Worm (Caenorhabditis elegans): Measurements from ENCODE around the gene W02F12.8.

DNA sequence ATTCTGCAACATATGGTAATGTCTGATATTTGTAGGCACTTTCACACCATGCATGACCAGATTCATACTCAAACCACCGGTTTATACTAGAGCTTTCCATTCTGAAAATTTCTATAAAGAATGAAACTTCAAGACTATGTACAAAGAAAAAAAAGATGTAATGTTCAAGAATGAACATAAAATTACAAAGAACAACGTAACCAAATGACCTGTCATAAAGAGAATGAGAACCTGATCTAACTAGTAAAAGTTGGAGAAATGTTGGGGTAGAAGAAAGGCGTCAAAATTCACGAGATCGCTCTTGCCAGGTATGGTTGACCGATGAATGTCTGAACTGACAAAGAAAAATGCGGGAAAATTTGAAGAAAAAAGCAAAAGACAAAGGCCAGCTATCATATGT lies 3.0 kb upstream of the W02F12.8 start, which contains the start of gene W02F12.2:
- TF ChIP-seq pha-4 (tag; optimal IDR thresholded peaks at IDR 0.05) (no peak), lag-1 (GFP tag; IDR thresholded peaks at IDR 0.05) (no peak), F57A8.1 (GFP tag; optimal IDR thresholded peaks at IDR 0.05) (no peak), nfya-1 (tag; optimal IDR thresholded peaks at IDR 0.05; ENCODE audit: borderline replicate concordance, insufficient read depth) (no peak)

Data from whole organism, young adult.